Fruit fly (Drosophila melanogaster): ENCODE measurements around the gene Pmi.

The Pmi gene

dm6 chr3L:5823763-5824445 is 44.1 kb downstream of the Pmi start (continued):
- peak; percentile 47; the same call in 1 of the 2 replicates for TF ChIP-seq Ptx1 (GFP tag; IDR thresholded peaks at IDR 0.05)
- TF ChIP-seq kay (GFP tag; optimal IDR thresholded peaks at IDR 0.05) = peak; percentile 53
- peak; percentile 19; the same call in 1 of the 2 replicates for TF ChIP-seq Ada2b (GFP tag; IDR thresholded peaks at IDR 0.05)
- TF ChIP-seq CG34376 (GFP tag; optimal IDR thresholded peaks at IDR 0.05) = no peak
- TF ChIP-seq bab2 (GFP tag; optimal IDR thresholded peaks at IDR 0.05) = peak; percentile 95
- peak; percentile 53 for TF ChIP-seq tin (GFP tag; optimal IDR thresholded peaks at IDR 0.05)
- TF ChIP-seq nmo (GFP tag; optimal IDR thresholded peaks at IDR 0.05) = peak; percentile 50
- TF ChIP-seq CG6175 (GFP tag; IDR thresholded peaks at IDR 0.05) = no peak
- TF ChIP-seq CG10431 (GFP tag; optimal IDR thresholded peaks at IDR 0.05) = peak; percentile 79
- TF ChIP-seq zf30C (GFP tag; optimal IDR thresholded peaks at IDR 0.05) = peak; percentile 71
- TF ChIP-seq CG15011 (GFP tag; optimal IDR thresholded peaks at IDR 0.05) = peak; percentile 78
- TF ChIP-seq caup (GFP tag; optimal IDR thresholded peaks at IDR 0.05; ENCODE audit: severe bottlenecking) = peak; percentile 79
- TF ChIP-seq ara (GFP tag; IDR thresholded peaks at IDR 0.05) = peak; percentile 88
- TF ChIP-seq Sox100B (GFP tag; optimal IDR thresholded peaks at IDR 0.05) = peak; percentile 89
- peak; percentile 84 for TF ChIP-seq nerfin-1 (tag; optimal IDR thresholded peaks at IDR 0.05)
- TF ChIP-seq slp2 (GFP tag; optimal IDR thresholded peaks at IDR 0.05) = peak; percentile 71
- TF ChIP-seq MESR4 (GFP tag; optimal IDR thresholded peaks at IDR 0.05) = peak; percentile 30
- peak; percentile 90 for TF ChIP-seq CG15696 (tag; optimal IDR thresholded peaks at IDR 0.05)
- TF ChIP-seq so (GFP tag; IDR thresholded peaks at IDR 0.05) = 0 out of 3 replicates have a peak, but pooled peaks have one; percentile 56
- TF ChIP-seq Mrtf (GFP tag; IDR thresholded peaks at IDR 0.05) = no peak
- 0 out of 3 replicates have a peak, but pooled peaks have one; percentile 51 for TF ChIP-seq z (GFP tag; IDR thresholded peaks at IDR 0.05)
- no peak for TF ChIP-seq CG7963 (GFP tag; IDR thresholded peaks at IDR 0.05; ENCODE audit: partially characterized antibody)
- peak; percentile 85 for TF ChIP-seq CG4707 (GFP tag; optimal IDR thresholded peaks at IDR 0.05)
- TF ChIP-seq Lhr (GFP tag; optimal IDR thresholded peaks at IDR 0.05) = peak; percentile 83
- peak; percentile 84 for TF ChIP-seq CG2712 (tag; optimal IDR thresholded peaks at IDR 0.05)
- peak; percentile 88 for TF ChIP-seq org-1 (GFP tag; optimal IDR thresholded peaks at IDR 0.05)
- peak; percentile 72 for TF ChIP-seq sd (tag; optimal IDR thresholded peaks at IDR 0.05)
- no peak for TF ChIP-seq slou (GFP tag; optimal IDR thresholded peaks at IDR 0.05)
- TF ChIP-seq CG10209 (GFP tag; optimal IDR thresholded peaks at IDR 0.05) = peak; percentile 91
- peak; percentile 73 for TF ChIP-seq scrt (GFP tag; optimal IDR thresholded peaks at IDR 0.05)
- TF ChIP-seq CG15073 (GFP tag; optimal IDR thresholded peaks at IDR 0.05) = no peak
- peak; percentile 82 for TF ChIP-seq zfh1 (GFP tag; IDR thresholded peaks at IDR 0.05)
- peak; percentile 68 for TF ChIP-seq CG13424 (tag; optimal IDR thresholded peaks at IDR 0.05)
- no peak for TF ChIP-seq Drgx (GFP tag; IDR thresholded peaks at IDR 0.05)
- peak; percentile 80 for TF ChIP-seq Atf-2 (GFP tag; optimal IDR thresholded peaks at IDR 0.05)
- peak; percentile 81 for TF ChIP-seq unpg (GFP tag; optimal IDR thresholded peaks at IDR 0.05)
- TF ChIP-seq gro (GFP tag; optimal IDR thresholded peaks at IDR 0.05) = no peak
- no peak for TF ChIP-seq unc-4 (GFP tag; IDR thresholded peaks at IDR 0.05; ENCODE audit: partially characterized antibody)
- TF ChIP-seq CG1603 (tag; optimal IDR thresholded peaks at IDR 0.05) = peak; percentile 94
- TF ChIP-seq p53 (GFP tag; optimal IDR thresholded peaks at IDR 0.05) = peak; percentile 81
- peak; percentile 71 for TF ChIP-seq CG12744 (GFP tag; optimal IDR thresholded peaks at IDR 0.05)
- TF ChIP-seq sima (GFP tag; optimal IDR thresholded peaks at IDR 0.05) = peak; percentile 2
- no peak for TF ChIP-seq ro (GFP tag; IDR thresholded peaks at IDR 0.05)
- TF ChIP-seq ase (GFP tag; IDR thresholded peaks at IDR 0.05) = peak; percentile 50; the same call in 1 of the 3 replicates
- TF ChIP-seq CG3995 (GFP tag; optimal IDR thresholded peaks at IDR 0.05) = no peak
- TF ChIP-seq danr (GFP tag; IDR thresholded peaks at IDR 0.05) = peak; percentile 29; the same call in 1 of the 2 replicates
- TF ChIP-seq pum (GFP tag; optimal IDR thresholded peaks at IDR 0.05) = peak; percentile 75
- TF ChIP-seq CG9817 (tag; optimal IDR thresholded peaks at IDR 0.05) = peak; percentile 35
- TF ChIP-seq CG16815 (GFP tag; optimal IDR thresholded peaks at IDR 0.05) = peak; percentile 41

Measured in whole organism, embryonic.